Worm (Caenorhabditis elegans): ENCODE measurements around the gene ceh-91.

The ceh-91 gene

ce11 chrIII:11633444-11633843 is 16.9 kb downstream of the ceh-91 start:
- no peak for TF ChIP-seq ama-1 (optimal IDR thresholded peaks at IDR 0.05)
- no peak for TF ChIP-seq nhr-129 (tag; optimal IDR thresholded peaks at IDR 0.05)
- TF ChIP-seq ZK546.5 (tag; optimal IDR thresholded peaks at IDR 0.05) = no peak
- TF ChIP-seq lin-11 (tag; optimal IDR thresholded peaks at IDR 0.05) = no peak

ce11 chrIII:11635000-11635399 is 18.5 kb downstream of the ceh-91 start:
- TF ChIP-seq R02D3.7 (tag; optimal IDR thresholded peaks at IDR 0.05) (no peak), mab-5 (tag; optimal IDR thresholded peaks at IDR 0.05) (no peak), sem-4 (tag; optimal IDR thresholded peaks at IDR 0.05) (no peak), sma-3 (GFP tag; optimal IDR thresholded peaks at IDR 0.05) (no peak), egl-27 (tag; optimal IDR thresholded peaks at IDR 0.05) (no peak), nhr-10 (tag; optimal IDR thresholded peaks at IDR 0.05) (no peak), nhr-25 (tag; optimal IDR thresholded peaks at IDR 0.05) (no peak), ceh-82 (tag; optimal IDR thresholded peaks at IDR 0.05) (no peak), elt-1 (tag; optimal IDR thresholded peaks at IDR 0.05) (no peak), alr-1 (tag; optimal IDR thresholded peaks at IDR 0.05) (no peak), aly-2 (tag; optimal IDR thresholded peaks at IDR 0.05) (no peak)

ce11 chrIII:11636740-11637139 is 20.2 kb downstream of the ceh-91 start, which contains the start of gene tbx-33:
TSS of gene tbx-33 (minus strand) at chrIII:11636840.
- TF ChIP-seq peb-1 (tag; optimal IDR thresholded peaks at IDR 0.05) = no peak
- TF ChIP-seq nhr-21 (tag; optimal IDR thresholded peaks at IDR 0.05) = no peak
- TF ChIP-seq nhr-25 (tag; optimal IDR thresholded peaks at IDR 0.05) = no peak
- no peak for TF ChIP-seq fos-1 (tag; optimal IDR thresholded peaks at IDR 0.05)
- no peak for TF ChIP-seq ZK546.5 (tag; optimal IDR thresholded peaks at IDR 0.05)
- TF ChIP-seq nhr-6 (tag; optimal IDR thresholded peaks at IDR 0.05) = no peak
- no peak for TF ChIP-seq R02D3.7 (tag; optimal IDR thresholded peaks at IDR 0.05)
- no peak for TF ChIP-seq C34F6.9 (tag; optimal IDR thresholded peaks at IDR 0.05)

ce11 chrIII:11641347-11641746 is 24.8 kb downstream of the ceh-91 start:
- TF ChIP-seq sem-4 (tag; optimal IDR thresholded peaks at IDR 0.05) (peak; percentile 63), nhr-77 (tag; optimal IDR thresholded peaks at IDR 0.05) (no peak), snpc-4 (tag; optimal IDR thresholded peaks at IDR 0.05) (no peak), mbf-1 (tag; optimal IDR thresholded peaks at IDR 0.05) (no peak), unc-39 (tag; optimal IDR thresholded peaks at IDR 0.05) (no peak), ztf-4 (tag; optimal IDR thresholded peaks at IDR 0.05) (no peak), skn-1 (tag; optimal IDR thresholded peaks at IDR 0.05) (no peak), ztf-11 (tag; optimal IDR thresholded peaks at IDR 0.05) (no peak), C34F6.9 (tag; optimal IDR thresholded peaks at IDR 0.05) (peak; percentile 62), ceh-82 (tag; optimal IDR thresholded peaks at IDR 0.05) (no peak), ceh-16 (tag; optimal IDR thresholded peaks at IDR 0.05) (no peak), lsy-2 (tag; optimal IDR thresholded peaks at IDR 0.05) (peak; percentile 8 to 45), nhr-10 (tag; optimal IDR thresholded peaks at IDR 0.05) (no peak), sma-9 (GFP tag; optimal IDR thresholded peaks at IDR 0.05) (peak; percentile 40), sma-9 (tag; optimal IDR thresholded peaks at IDR 0.05) (no peak), nhr-11 (tag; optimal IDR thresholded peaks at IDR 0.05) (no peak), zag-1 (tag; optimal IDR thresholded peaks at IDR 0.05) (no peak), nhr-25 (tag; optimal IDR thresholded peaks at IDR 0.05) (no peak), lin-39 (tag; optimal IDR thresholded peaks at IDR 0.05) (no peak), lin-11 (tag; optimal IDR thresholded peaks at IDR 0.05) (no peak), unc-55 (GFP tag; optimal IDR thresholded peaks at IDR 0.05) (no peak), nhr-6 (tag; optimal IDR thresholded peaks at IDR 0.05) (peak; percentile 3), ama-1 (optimal IDR thresholded peaks at IDR 0.05) (peak; percentile 10), blmp-1 (tag; optimal IDR thresholded peaks at IDR 0.05; ENCODE audit: insufficient read depth) (no peak), egl-27 (tag; optimal IDR thresholded peaks at IDR 0.05) (no peak), elt-3 (tag; optimal IDR thresholded peaks at IDR 0.05) (no peak), aly-2 (tag; optimal IDR thresholded peaks at IDR 0.05) (no peak), nhr-129 (tag; optimal IDR thresholded peaks at IDR 0.05) (peak; percentile 44), mab-5 (tag; optimal IDR thresholded peaks at IDR 0.05) (no peak)

ce11 chrIII:11650152-11650551 is 33.6 kb downstream of the ceh-91 start, which contains the start of gene faah-6:
TSS of gene faah-6 (plus strand) at chrIII:11650452.
- no peak for TF ChIP-seq dmd-4 (tag; optimal IDR thresholded peaks at IDR 0.05)
- TF ChIP-seq unc-55 (GFP tag; optimal IDR thresholded peaks at IDR 0.05) = no peak
- no peak for TF ChIP-seq alr-1 (tag; optimal IDR thresholded peaks at IDR 0.05)
- no peak for TF ChIP-seq ztf-11 (tag; optimal IDR thresholded peaks at IDR 0.05)
- no peak for TF ChIP-seq sma-9 (GFP tag; optimal IDR thresholded peaks at IDR 0.05)
- TF ChIP-seq sma-9 (tag; optimal IDR thresholded peaks at IDR 0.05) = no peak
- TF ChIP-seq nhr-77 (tag; optimal IDR thresholded peaks at IDR 0.05) = no peak
- no peak for TF ChIP-seq lin-13 (GFP tag; optimal IDR thresholded peaks at IDR 0.05)
- no peak for TF ChIP-seq nhr-237 (tag; optimal IDR thresholded peaks at IDR 0.05)
- TF ChIP-seq unc-39 (tag; optimal IDR thresholded peaks at IDR 0.05) = no peak
- no peak for TF ChIP-seq Y55F3AM.14 (GFP tag; optimal IDR thresholded peaks at IDR 0.05)
- no peak for TF ChIP-seq F13H6.1 (tag; optimal IDR thresholded peaks at IDR 0.05)
- TF ChIP-seq peb-1 (tag; optimal IDR thresholded peaks at IDR 0.05) = no peak
- TF ChIP-seq nhr-10 (tag; optimal IDR thresholded peaks at IDR 0.05) = no peak
- TF ChIP-seq mab-5 (tag; optimal IDR thresholded peaks at IDR 0.05) = no peak
- TF ChIP-seq aly-2 (tag; optimal IDR thresholded peaks at IDR 0.05) = no peak
- no peak for TF ChIP-seq nhr-23 (tag; optimal IDR thresholded peaks at IDR 0.05)
- TF ChIP-seq nhr-21 (tag; optimal IDR thresholded peaks at IDR 0.05) = no peak
- no peak for TF ChIP-seq sma-3 (GFP tag; optimal IDR thresholded peaks at IDR 0.05)
- no peak for TF ChIP-seq mdl-1 (tag; optimal IDR thresholded peaks at IDR 0.05)
